Worm (Caenorhabditis elegans) whole organism, L1 larva: ENCODE data around the gene atgl-1.
A peak's percentile ranks its signal among the peaks of the same experiment; 100 is the strongest.

ENCODE experiments used
- C04F5.9 ChIP-seq: sonication (generic microtip); optimal IDR thresholded peaks from 2 replicates; lab custom pipeline; 2016; ENCODE audit warnings: missing genetic modification characterization, missing compliant biosample characterization
- F16B12.6 ChIP-seq: fragments of 150-350 bp; optimal IDR thresholded peaks from 2 replicates; lab custom pipeline; 2014; ENCODE audit warnings: missing biosample characterization, missing genetic modification characterization
- Y116A8C.19 ChIP-seq: sonication (generic microtip); optimal IDR thresholded peaks from 2 replicates; lab custom pipeline; 2016; ENCODE audit warnings: missing compliant biosample characterization, missing genetic modification characterization, borderline replicate concordance
- ama-1 ChIP-seq: fragments of 150-350 bp; optimal IDR thresholded peaks from 2 replicates; lab custom pipeline; 2014
- blmp-1 ChIP-seq: fragments of 150-350 bp; optimal IDR thresholded peaks from 2 replicates; lab custom pipeline; 2014; ENCODE audit warnings: missing biosample characterization, missing genetic modification characterization
- ceh-63 ChIP-seq: fragments of 200-800 bp; sonication (Bioruptor generic); optimal IDR thresholded peaks from 2 replicates; lab custom pipeline; 2018; ENCODE audit warnings: mild to moderate bottlenecking, missing genetic modification characterization, missing compliant biosample characterization
- ceh-8 ChIP-seq: fragments of 200-800 bp; sonication (Bioruptor generic); optimal IDR thresholded peaks from 2 replicates; lab custom pipeline; 2018; ENCODE audit warnings: mild to moderate bottlenecking, missing genetic modification characterization, moderate library complexity, missing compliant biosample characterization
- dpl-1 ChIP-seq, 3 experiments: fragments of 150-350 bp in 2 of 3; sonication (generic microtip) in 1 of 3; optimal IDR thresholded peaks; 2 replicates each; lab custom pipeline; 2014 to 2017; ENCODE audit warnings: missing biosample characterization in 3 of 3, missing genetic modification characterization in 3 of 3, missing genetic modification reagents in 3 of 3
- dsc-1 ChIP-seq: sonication (generic microtip); optimal IDR thresholded peaks from 2 replicates; lab custom pipeline; 2016; ENCODE audit warnings: mild to moderate bottlenecking, missing genetic modification characterization, missing compliant biosample characterization
- efl-1 ChIP-seq, 4 experiments: fragments of 150-350 bp; optimal IDR thresholded peaks in 3 of 4; peaks in 1 of 4; 1 replicate in 1 of 4; 2 replicates in 3 of 4; lab custom pipeline; 2014; ENCODE audit warnings: missing biosample characterization in 2 of 4, missing genetic modification characterization in 2 of 4, missing genetic modification reagents in 2 of 4
- efl-3 ChIP-seq: fragments of 200-800 bp; sonication (Bioruptor generic); optimal IDR thresholded peaks from 2 replicates; lab custom pipeline; 2018; ENCODE audit warnings: mild to moderate bottlenecking, missing genetic modification characterization, missing compliant biosample characterization
- egl-13 ChIP-seq: sonication (generic microtip); optimal IDR thresholded peaks from 2 replicates; lab custom pipeline; 2016; ENCODE audit warnings: missing genotype, missing genetic modification reagents, missing genetic modification characterization, missing compliant biosample characterization
- egl-27 ChIP-seq, 2 experiments: fragments of 150-350 bp in 1 of 2; sonication (generic microtip); optimal IDR thresholded peaks; 3 replicates each; lab custom pipeline; 2017 to 2018; ENCODE audit warnings: missing biosample characterization in 2 of 2, missing genetic modification characterization in 2 of 2, missing genetic modification reagents in 2 of 2
- elt-3 ChIP-seq, 6 experiments: fragments of 150-350 bp in 1 of 6; sonication (generic microtip); optimal IDR thresholded peaks; 2 replicates each; lab custom pipeline; 2017 to 2018; ENCODE audit warnings: missing biosample characterization in 6 of 6, missing genetic modification characterization in 6 of 6, inconsistent platforms in 1 of 6
- fkh-10 ChIP-seq: sonication (generic microtip); optimal IDR thresholded peaks from 2 replicates; lab custom pipeline; 2017; ENCODE audit warnings: missing biosample characterization, missing genetic modification reagents, missing genetic modification characterization
- isw-1 ChIP-seq: fragments of 200-800 bp; sonication (Bioruptor generic); IDR thresholded peaks from 2 replicates; pipeline ENCODE4 v1.3.6; 2022; ENCODE audit warnings: missing genetic modification characterization, missing compliant biosample characterization
- jun-1 ChIP-seq: fragments of 150-350 bp; optimal IDR thresholded peaks from 2 replicates; lab custom pipeline; 2014; ENCODE audit warnings: missing biosample characterization, missing genetic modification reagents, missing genetic modification characterization
- lin-13 ChIP-seq: fragments of 150-350 bp; optimal IDR thresholded peaks from 2 replicates; lab custom pipeline; 2014; ENCODE audit warnings: missing biosample characterization, missing genetic modification reagents, missing genetic modification characterization
- lin-14 ChIP-seq: fragments of 200-800 bp; sonication (Bioruptor generic); optimal IDR thresholded peaks from 2 replicates; lab custom pipeline; 2018; ENCODE audit warnings: mild to moderate bottlenecking, missing genetic modification characterization, moderate library complexity, missing compliant biosample characterization
- lin-35 ChIP-seq, 2 experiments: fragments of 150-350 bp; optimal IDR thresholded peaks; 2 replicates each; lab custom pipeline; 2014; ENCODE audit warnings: missing biosample characterization in 2 of 2, missing genetic modification characterization in 2 of 2, missing genetic modification reagents in 2 of 2
- lin-39 ChIP-seq: fragments of 150-350 bp; optimal IDR thresholded peaks from 2 replicates; lab custom pipeline; 2014; ENCODE audit warnings: missing biosample characterization, missing genetic modification reagents, missing genetic modification characterization
- lsy-2 ChIP-seq, 2 experiments: fragments of 150-350 bp; optimal IDR thresholded peaks; 2 replicates each; lab custom pipeline; 2014; ENCODE audit warnings: missing biosample characterization in 2 of 2, missing genetic modification characterization in 2 of 2
- mdl-1 ChIP-seq, 2 experiments: fragments of 150-350 bp; optimal IDR thresholded peaks; 2 replicates each; lab custom pipeline; 2014 to 2017; ENCODE audit warnings: missing biosample characterization in 2 of 2, missing genetic modification characterization in 2 of 2, inconsistent platforms in 1 of 2
- mef-2 ChIP-seq: fragments of 150-350 bp; optimal IDR thresholded peaks from 2 replicates; lab custom pipeline; 2014; ENCODE audit warnings: missing biosample characterization, missing genetic modification characterization
- nhr-12 ChIP-seq: sonication (generic microtip); optimal IDR thresholded peaks from 2 replicates; lab custom pipeline; 2017; ENCODE audit warnings: missing biosample characterization, missing genetic modification characterization
- nhr-20 ChIP-seq: sonication (generic microtip); optimal IDR thresholded peaks from 2 replicates; lab custom pipeline; 2016; ENCODE audit warnings: mild to moderate bottlenecking, missing genetic modification characterization, missing compliant biosample characterization
- nhr-237 ChIP-seq: fragments of 150-350 bp; optimal IDR thresholded peaks from 2 replicates; lab custom pipeline; 2014; ENCODE audit warnings: missing biosample characterization, missing genetic modification characterization
- nhr-28 ChIP-seq: fragments of 150-350 bp; optimal IDR thresholded peaks from 2 replicates; lab custom pipeline; 2014; ENCODE audit warnings: missing biosample characterization, missing genetic modification characterization
- nhr-71 ChIP-seq: sonication (generic microtip); optimal IDR thresholded peaks from 2 replicates; lab custom pipeline; 2016; ENCODE audit warnings: mild to moderate bottlenecking, missing genetic modification characterization, moderate library complexity, missing compliant biosample characterization
- nhr-77 ChIP-seq: fragments of 150-350 bp; optimal IDR thresholded peaks from 2 replicates; lab custom pipeline; 2014; ENCODE audit warnings: missing biosample characterization, missing genetic modification characterization
- nhr-85 ChIP-seq: sonication (generic microtip); peaks from one replicate; lab custom pipeline; 2016; ENCODE audit warnings: missing genetic modification characterization, inconsistent platforms, missing compliant biosample characterization
- pag-3 ChIP-seq: sonication (generic microtip); optimal IDR thresholded peaks from 2 replicates; lab custom pipeline; 2017; ENCODE audit warnings: missing genetic modification characterization, mild to moderate bottlenecking, missing compliant biosample characterization, antibody characterized with exemption, borderline replicate concordance; ENCODE audit not compliant: insufficient read depth
- snpc-4 ChIP-seq: fragments of 150-350 bp; optimal IDR thresholded peaks from 2 replicates; lab custom pipeline; 2014; ENCODE audit warnings: missing biosample characterization, missing genetic modification characterization
- snu-23 ChIP-seq: sonication (generic microtip); optimal IDR thresholded peaks from 2 replicates; lab custom pipeline; 2016; ENCODE audit warnings: missing genetic modification characterization, missing compliant biosample characterization
- sox-4 ChIP-seq: sonication (generic microtip); optimal IDR thresholded peaks from 2 replicates; lab custom pipeline; 2016; ENCODE audit warnings: missing genetic modification characterization, missing compliant biosample characterization
- sptf-1 ChIP-seq: fragments of 150-350 bp; optimal IDR thresholded peaks from 2 replicates; lab custom pipeline; 2014; ENCODE audit warnings: missing biosample characterization, missing genetic modification characterization
- sup-37 ChIP-seq: fragments of 200-800 bp; sonication (Bioruptor generic); optimal IDR thresholded peaks from 2 replicates; lab custom pipeline; 2018; ENCODE audit warnings: mild to moderate bottlenecking, missing genetic modification characterization, missing compliant biosample characterization
- unc-130 ChIP-seq: fragments of 150-350 bp; optimal IDR thresholded peaks from 2 replicates; lab custom pipeline; 2017; ENCODE audit warnings: missing biosample characterization, missing genetic modification characterization, inconsistent platforms
- unc-30 ChIP-seq: sonication (generic microtip); optimal IDR thresholded peaks from 2 replicates; lab custom pipeline; 2017; ENCODE audit warnings: missing biosample characterization, missing genetic modification characterization
- unc-98 ChIP-seq: fragments of 200-800 bp; sonication (Bioruptor generic); IDR thresholded peaks from 2 replicates; pipeline ENCODE4 v1.3.6; 2022; ENCODE audit warnings: missing genetic modification characterization, missing compliant biosample characterization
- vab-15 ChIP-seq: sonication (generic microtip); optimal IDR thresholded peaks from 2 replicates; lab custom pipeline; 2017; ENCODE audit warnings: missing genotype, mild to moderate bottlenecking, missing genetic modification characterization, missing compliant biosample characterization
- xbp-1 ChIP-seq: sonication (generic microtip); optimal IDR thresholded peaks from 2 replicates; lab custom pipeline; 2016; ENCODE audit warnings: missing genetic modification characterization, missing compliant biosample characterization
- zag-1 ChIP-seq: fragments of 150-350 bp; optimal IDR thresholded peaks from 2 replicates; lab custom pipeline; 2014; ENCODE audit warnings: missing biosample characterization, missing genetic modification characterization
- ztf-11 ChIP-seq, 2 experiments: sonication (generic microtip); optimal IDR thresholded peaks; 2 replicates each; lab custom pipeline; 2016 to 2017; ENCODE audit warnings: missing genetic modification characterization in 2 of 2, missing biosample characterization in 1 of 2, missing compliant biosample characterization in 1 of 2
- ztf-4 ChIP-seq: fragments of 150-350 bp; optimal IDR thresholded peaks from 2 replicates; lab custom pipeline; 2014; ENCODE audit warnings: missing biosample characterization, missing genetic modification characterization

The atgl-1 gene

ce11 chrIII:6395706-6396232, 23.5 kb downstream of the atgl-1 start, which contains the start of gene oatr-1:
oatr-1 (minus strand) TSS chrIII:6396182.
- TF ChIP-seq xbp-1 (tag; lab: Kevin White, UChicago) (no peak), lin-13 (GFP tag; lab: Kevin White, UChicago) (no peak), Y116A8C.19 (tag; lab: Kevin White, UChicago) (no peak), F16B12.6 (no peak), snu-23 (GFP tag; lab: Kevin White, UChicago) (no peak), lin-39 (tag; lab: Kevin White, UChicago) (no peak), lin-14 (GFP tag; lab: Kevin White, UChicago) (no peak), ztf-4 (no peak), egl-13 (tag; lab: Kevin White, UChicago) (no peak), sptf-1 (tag; lab: Kevin White, UChicago) (no peak), lin-35 (GFP tag; optimal IDR thresholded peaks at IDR 0.05; lab: Kevin White, UChicago) (peak in 1 of 2 experiments; percentile 0), unc-98 (GFP tag; lab: Robert Waterston, UW) (no peak), snpc-4 (tag; lab: Kevin White, UChicago) (no peak), nhr-237 (tag; lab: Kevin White, UChicago) (no peak), efl-3 (GFP tag; lab: Kevin White, UChicago) (no peak), nhr-77 (tag; lab: Kevin White, UChicago) (no peak), fkh-10 (GFP tag; lab: Kevin White, UChicago) (no peak), dpl-1 (GFP tag; optimal IDR thresholded peaks at IDR 0.05; lab: Kevin White, UChicago) (no peak), C04F5.9 (no peak), mef-2 (no peak), ztf-11 (tag; optimal IDR thresholded peaks at IDR 0.05; lab: Kevin White, UChicago) (no peak), nhr-20 (tag; lab: Kevin White, UChicago) (peak; percentile 19), unc-130 (tag; lab: Kevin White, UChicago) (no peak), nhr-71 (tag; lab: Kevin White, UChicago) (peak; percentile 12), isw-1 (GFP tag; lab: Robert Waterston, UW) (no peak), pag-3 (tag; lab: Kevin White, UChicago) (no peak), vab-15 (no peak), nhr-12 (tag; lab: Kevin White, UChicago) (no peak), zag-1 (tag; lab: Kevin White, UChicago) (no peak), mdl-1 (tag; optimal IDR thresholded peaks at IDR 0.05; lab: Kevin White, UChicago) (peak in 1 of 2 experiments; percentile 3), efl-1 (optimal IDR thresholded peaks at IDR 0.05; lab: Kevin White, UChicago) (no peak), efl-1 (GFP tag; optimal IDR thresholded peaks at IDR 0.05 in 1 of 2; lab: Kevin White, UChicago) (no peak), lsy-2 (tag; optimal IDR thresholded peaks at IDR 0.05; lab: Kevin White, UChicago) (no peak), elt-3 (tag; optimal IDR thresholded peaks at IDR 0.05; lab: Kevin White, UChicago) (peak in 3 of 6 experiments; percentile 21 to 40 (median 35)), sup-37 (GFP tag; lab: Kevin White, UChicago) (no peak), ceh-8 (GFP tag; lab: Kevin White, UChicago) (no peak), blmp-1 (tag; lab: Kevin White, UChicago) (peak; percentile 46), ceh-63 (GFP tag; lab: Kevin White, UChicago) (no peak), sox-4 (tag; lab: Kevin White, UChicago) (no peak), unc-30 (tag; lab: Kevin White, UChicago) (no peak), egl-27 (tag; optimal IDR thresholded peaks at IDR 0.05; lab: Kevin White, UChicago) (no peak), nhr-85 (no peak), nhr-28 (tag; lab: Kevin White, UChicago) (no peak), ama-1 (lab: Kevin White, UChicago) (no peak), jun-1 (tag; lab: Kevin White, UChicago) (no peak), dsc-1 (tag; lab: Kevin White, UChicago) (no peak)
